Fruit fly (Drosophila melanogaster) whole organism: Measurements from ENCODE around the gene Adss.

Experiments
- CG8478 ChIP-seq: fragments of >200 bp; optimal IDR thresholded peaks from 2 replicates; lab custom pipeline; 2018; ENCODE audit warnings: inconsistent platforms
- Dll ChIP-seq: fragments of >200 bp; optimal IDR thresholded peaks from 2 replicates; lab custom pipeline; 2017
- EcR ChIP-seq, 2 experiments: fragments of >200 bp; optimal IDR thresholded peaks; 2 replicates each; lab custom pipeline; 2017; ENCODE audit warnings: missing biosample characterization in 2 of 2, missing genetic modification characterization in 2 of 2, missing genetic modification reagents in 2 of 2
- psq ChIP-seq: fragments of >200 bp; optimal IDR thresholded peaks from 2 replicates; lab custom pipeline; 2017
- usp ChIP-seq: fragments of >200 bp; optimal IDR thresholded peaks from 2 replicates; lab custom pipeline; 2017; ENCODE audit warnings: missing biosample characterization, missing genetic modification characterization, mixed read lengths

DNA sequence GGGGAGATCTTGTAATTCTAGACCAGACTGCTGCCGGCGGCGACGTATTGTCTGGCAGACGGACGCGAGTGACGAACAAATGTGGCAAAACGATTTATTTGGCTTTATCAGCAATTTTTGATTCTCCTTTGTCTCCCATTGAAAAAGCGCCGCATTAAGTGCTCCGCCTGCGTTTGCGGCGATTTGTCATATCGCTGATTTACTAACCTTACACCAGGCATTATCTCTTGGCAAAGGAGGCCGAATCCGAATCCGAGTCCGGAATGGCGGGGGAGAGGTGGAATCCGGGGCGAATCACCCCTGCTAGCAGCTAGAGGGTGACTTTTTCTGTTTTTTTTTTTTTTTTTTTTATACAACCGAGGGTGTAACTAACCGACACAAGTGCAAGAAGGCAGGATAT lies 41.8 kb downstream of the Adss start:
- no peak for TF ChIP-seq psq (lab: Kevin White, UChicago)
- TF ChIP-seq usp, result no peak
- no peak for TF ChIP-seq EcR (GFP tag; optimal IDR thresholded peaks at IDR 0.05; lab: Kevin White, UChicago)
- no peak for TF ChIP-seq Dll
- no peak for TF ChIP-seq CG8478 (lab: Kevin White, UChicago)
